Worm (Caenorhabditis elegans) whole organism, L1 larva: ENCODE data around the gene abts-2.

Experiments
- C04F5.9 ChIP-seq: sonication (generic microtip); optimal IDR thresholded peaks from 2 replicates; lab custom pipeline; 2016; ENCODE audit warnings: missing genetic modification characterization, missing compliant biosample characterization
- C34B4.2 ChIP-seq: sonication (generic microtip); optimal IDR thresholded peaks from 2 replicates; lab custom pipeline; 2017; ENCODE audit warnings: mild to moderate bottlenecking, missing genetic modification characterization, missing compliant biosample characterization
- Y116A8C.19 ChIP-seq: sonication (generic microtip); optimal IDR thresholded peaks from 2 replicates; lab custom pipeline; 2016; ENCODE audit warnings: missing compliant biosample characterization, missing genetic modification characterization, borderline replicate concordance
- aha-1 ChIP-seq: fragments of 150-350 bp; optimal IDR thresholded peaks from 2 replicates; lab custom pipeline; 2014; ENCODE audit warnings: missing biosample characterization, missing genetic modification characterization
- ceh-8 ChIP-seq: fragments of 200-800 bp; sonication (Bioruptor generic); optimal IDR thresholded peaks from 2 replicates; lab custom pipeline; 2018; ENCODE audit warnings: mild to moderate bottlenecking, missing genetic modification characterization, moderate library complexity, missing compliant biosample characterization
- ceh-88 ChIP-seq: fragments of 200-800 bp; sonication (Bioruptor generic); IDR thresholded peaks from 2 replicates; pipeline ENCODE4 v1.3.6; 2022; ENCODE audit warnings: missing genetic modification characterization, missing compliant biosample characterization
- ceh-90 ChIP-seq: sonication (generic microtip); optimal IDR thresholded peaks from 2 replicates; lab custom pipeline; 2016; ENCODE audit warnings: missing genetic modification characterization, missing compliant biosample characterization
- ces-1 ChIP-seq: fragments of 150-350 bp; optimal IDR thresholded peaks from 2 replicates; lab custom pipeline; 2014; ENCODE audit warnings: missing biosample characterization, missing genetic modification reagents, missing genetic modification characterization
- efl-1 ChIP-seq, 4 experiments: fragments of 150-350 bp; optimal IDR thresholded peaks in 3 of 4; peaks in 1 of 4; 1 replicate in 1 of 4; 2 replicates in 3 of 4; lab custom pipeline; 2014; ENCODE audit warnings: missing biosample characterization in 2 of 4, missing genetic modification characterization in 2 of 4, missing genetic modification reagents in 2 of 4
- elt-2 ChIP-seq: sonication (generic microtip); optimal IDR thresholded peaks from 2 replicates; lab custom pipeline; 2016; ENCODE audit warnings: missing genetic modification characterization, mild to moderate bottlenecking, inconsistent platforms, missing compliant biosample characterization, missing genetic modification reagents
- ets-5 ChIP-seq: fragments of 200-800 bp; sonication (Bioruptor generic); IDR thresholded peaks from 2 replicates; pipeline ENCODE4 v1.3.6; 2022; ENCODE audit warnings: missing genetic modification characterization, missing compliant biosample characterization
- fkh-10 ChIP-seq: sonication (generic microtip); optimal IDR thresholded peaks from 2 replicates; lab custom pipeline; 2017; ENCODE audit warnings: missing biosample characterization, missing genetic modification reagents, missing genetic modification characterization
- fkh-8 ChIP-seq: sonication (generic microtip); optimal IDR thresholded peaks from 2 replicates; lab custom pipeline; 2016; ENCODE audit warnings: mild to moderate bottlenecking, missing genetic modification characterization, missing compliant biosample characterization
- hlh-17 ChIP-seq: fragments of 200-800 bp; sonication (Bioruptor generic); optimal IDR thresholded peaks from 2 replicates; lab custom pipeline; 2018; ENCODE audit warnings: missing genetic modification characterization, mild to moderate bottlenecking, missing compliant biosample characterization, moderate library complexity, borderline replicate concordance
- isw-1 ChIP-seq: fragments of 200-800 bp; sonication (Bioruptor generic); IDR thresholded peaks from 2 replicates; pipeline ENCODE4 v1.3.6; 2022; ENCODE audit warnings: missing genetic modification characterization, missing compliant biosample characterization
- lin-14 ChIP-seq: fragments of 200-800 bp; sonication (Bioruptor generic); optimal IDR thresholded peaks from 2 replicates; lab custom pipeline; 2018; ENCODE audit warnings: mild to moderate bottlenecking, missing genetic modification characterization, moderate library complexity, missing compliant biosample characterization
- lir-3 ChIP-seq: sonication (generic microtip); optimal IDR thresholded peaks from 2 replicates; lab custom pipeline; 2016; ENCODE audit warnings: mild to moderate bottlenecking, missing genetic modification characterization, moderate library complexity, missing compliant biosample characterization; ENCODE audit not compliant: poor library complexity
- lsy-2 ChIP-seq, 2 experiments: fragments of 150-350 bp; optimal IDR thresholded peaks; 2 replicates each; lab custom pipeline; 2014; ENCODE audit warnings: missing biosample characterization in 2 of 2, missing genetic modification characterization in 2 of 2
- mdl-1 ChIP-seq, 2 experiments: fragments of 150-350 bp; optimal IDR thresholded peaks; 2 replicates each; lab custom pipeline; 2014 to 2017; ENCODE audit warnings: missing biosample characterization in 2 of 2, missing genetic modification characterization in 2 of 2, inconsistent platforms in 1 of 2
- nhr-237 ChIP-seq: fragments of 150-350 bp; optimal IDR thresholded peaks from 2 replicates; lab custom pipeline; 2014; ENCODE audit warnings: missing biosample characterization, missing genetic modification characterization
- nhr-28 ChIP-seq: fragments of 150-350 bp; optimal IDR thresholded peaks from 2 replicates; lab custom pipeline; 2014; ENCODE audit warnings: missing biosample characterization, missing genetic modification characterization
- nhr-47 ChIP-seq: sonication (generic microtip); optimal IDR thresholded peaks from 2 replicates; lab custom pipeline; 2016; ENCODE audit warnings: mild to moderate bottlenecking, missing genetic modification characterization, moderate library complexity, missing compliant biosample characterization
- nhr-71 ChIP-seq: sonication (generic microtip); optimal IDR thresholded peaks from 2 replicates; lab custom pipeline; 2016; ENCODE audit warnings: mild to moderate bottlenecking, missing genetic modification characterization, moderate library complexity, missing compliant biosample characterization
- nhr-85 ChIP-seq: sonication (generic microtip); peaks from one replicate; lab custom pipeline; 2016; ENCODE audit warnings: missing genetic modification characterization, inconsistent platforms, missing compliant biosample characterization
- nhr-90 ChIP-seq: sonication (generic microtip); optimal IDR thresholded peaks from 2 replicates; lab custom pipeline; 2016; ENCODE audit warnings: mild to moderate bottlenecking, missing genetic modification characterization, missing compliant biosample characterization; ENCODE audit not compliant: poor library complexity
- pag-3 ChIP-seq: sonication (generic microtip); optimal IDR thresholded peaks from 2 replicates; lab custom pipeline; 2017; ENCODE audit warnings: missing genetic modification characterization, mild to moderate bottlenecking, missing compliant biosample characterization, antibody characterized with exemption, borderline replicate concordance; ENCODE audit not compliant: insufficient read depth
- pqm-1 ChIP-seq: sonication (generic microtip); optimal IDR thresholded peaks from 3 replicates; lab custom pipeline; 2017; ENCODE audit warnings: missing biosample characterization, missing genetic modification characterization
- rnt-1 ChIP-seq: sonication (generic microtip); optimal IDR thresholded peaks from 2 replicates; lab custom pipeline; 2016; ENCODE audit warnings: mild to moderate bottlenecking, missing genetic modification characterization, moderate library complexity, missing compliant biosample characterization
- sptf-1 ChIP-seq: fragments of 150-350 bp; optimal IDR thresholded peaks from 2 replicates; lab custom pipeline; 2014; ENCODE audit warnings: missing biosample characterization, missing genetic modification characterization
- swsn-7 ChIP-seq: sonication (generic microtip); optimal IDR thresholded peaks from 2 replicates; lab custom pipeline; 2016; ENCODE audit warnings: missing genetic modification characterization, missing compliant biosample characterization
- tbx-2 ChIP-seq: sonication (generic microtip); optimal IDR thresholded peaks from 2 replicates; lab custom pipeline; 2016; ENCODE audit warnings: missing genetic modification characterization, missing compliant biosample characterization
- tlp-1 ChIP-seq: fragments of 150-350 bp; optimal IDR thresholded peaks from 2 replicates; lab custom pipeline; 2014; ENCODE audit warnings: missing biosample characterization, missing genetic modification characterization
- unc-130 ChIP-seq: fragments of 150-350 bp; optimal IDR thresholded peaks from 2 replicates; lab custom pipeline; 2017; ENCODE audit warnings: missing biosample characterization, missing genetic modification characterization, inconsistent platforms
- unc-30 ChIP-seq: sonication (generic microtip); optimal IDR thresholded peaks from 2 replicates; lab custom pipeline; 2017; ENCODE audit warnings: missing biosample characterization, missing genetic modification characterization
- unc-86 ChIP-seq: sonication (generic microtip); optimal IDR thresholded peaks from 2 replicates; lab custom pipeline; 2016; ENCODE audit warnings: missing genetic modification characterization, missing compliant biosample characterization
- unc-98 ChIP-seq: fragments of 200-800 bp; sonication (Bioruptor generic); IDR thresholded peaks from 2 replicates; pipeline ENCODE4 v1.3.6; 2022; ENCODE audit warnings: missing genetic modification characterization, missing compliant biosample characterization
- vab-15 ChIP-seq: sonication (generic microtip); optimal IDR thresholded peaks from 2 replicates; lab custom pipeline; 2017; ENCODE audit warnings: missing genotype, mild to moderate bottlenecking, missing genetic modification characterization, missing compliant biosample characterization

abts-2 gene

ce11 chrX:11555046-11555445, 30.4 kb upstream of the abts-2 start:
- TF ChIP-seq sptf-1 (tag; lab: Kevin White, UChicago) (no peak), elt-2 (tag; lab: Kevin White, UChicago) (peak; percentile 35)

DNA sequence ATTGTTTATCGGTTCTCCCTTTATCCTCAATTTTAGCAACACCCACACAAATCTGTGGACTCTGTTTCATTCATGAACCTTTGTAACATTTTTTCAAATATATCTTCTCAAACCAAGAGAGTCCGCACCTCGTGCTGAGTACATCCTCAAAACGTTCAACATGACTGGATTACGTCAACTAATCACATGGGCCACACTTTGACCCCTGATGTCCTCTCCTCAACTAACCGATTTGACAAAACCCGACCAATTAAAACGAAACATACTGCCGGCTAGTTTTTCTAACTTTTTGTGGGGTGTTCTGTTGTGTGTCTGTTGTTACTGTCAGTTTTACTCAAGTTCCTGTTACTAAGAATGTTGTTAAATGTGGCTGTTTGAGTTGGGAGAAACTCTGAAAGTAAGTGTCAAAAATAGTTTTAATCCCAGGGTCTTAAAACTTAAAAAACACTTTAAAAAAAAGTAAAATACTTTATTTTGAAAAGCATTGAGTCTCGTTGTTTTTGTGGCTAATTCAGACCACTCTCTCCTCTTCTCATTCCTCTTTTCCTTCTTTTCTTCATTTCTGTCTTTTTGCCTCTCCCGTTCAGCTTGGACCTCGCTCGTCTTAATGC, 29.8 kb upstream of the abts-2 start:
- TF ChIP-seq unc-130 (tag; lab: Kevin White, UChicago): no peak
- TF ChIP-seq hlh-17 (GFP tag; lab: Kevin White, UChicago): no peak
- peak; percentile 62 for TF ChIP-seq nhr-85 (tag; lab: Kevin White, UChicago)
- TF ChIP-seq vab-15: peak; percentile 0
- peak; percentile 14 for TF ChIP-seq lin-14 (GFP tag; lab: Kevin White, UChicago)
- no peak for TF ChIP-seq pqm-1 (tag; lab: Kevin White, UChicago)
- TF ChIP-seq mdl-1 (tag; optimal IDR thresholded peaks at IDR 0.05; lab: Kevin White, UChicago): peak in 1 of 2 experiments; percentile 21
- TF ChIP-seq efl-1 (optimal IDR thresholded peaks at IDR 0.05; lab: Kevin White, UChicago): no peak
- TF ChIP-seq efl-1 (GFP tag; optimal IDR thresholded peaks at IDR 0.05 in 1 of 2; lab: Kevin White, UChicago): peak in 1 of 2 experiments; percentile 80
- no peak for TF ChIP-seq fkh-8
- no peak for TF ChIP-seq Y116A8C.19
- TF ChIP-seq unc-98: no peak
- no peak for TF ChIP-seq C04F5.9

DNA sequence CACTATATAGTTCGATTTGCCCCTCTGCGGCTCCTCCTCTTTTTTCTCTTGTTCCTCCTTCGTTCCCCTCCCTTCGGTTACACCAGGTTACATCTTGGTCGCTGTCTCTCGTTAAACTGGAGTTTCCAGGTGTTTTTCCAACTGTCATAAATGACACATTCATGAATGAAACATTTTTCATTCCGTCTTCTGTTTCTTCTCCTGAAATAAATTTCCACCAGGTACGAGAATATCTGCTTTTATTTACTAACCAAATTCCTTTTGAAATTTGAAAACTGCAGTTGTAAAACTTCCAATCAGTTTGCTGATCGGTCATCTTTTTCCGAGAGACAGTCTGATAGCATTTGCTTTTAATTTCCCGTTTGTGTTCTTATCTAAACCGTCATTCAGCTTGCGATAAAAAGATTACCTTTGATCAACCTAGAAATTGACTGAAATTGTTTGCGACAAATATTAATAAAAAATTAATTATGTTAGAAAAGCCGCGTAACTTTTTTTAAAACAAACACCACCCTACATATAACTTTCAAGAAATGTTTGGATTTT, 29.2 kb upstream of the abts-2 start, which contains the start of gene C35C5.10:
C35C5.10 (plus strand) TSS at position 51 of the 546 bp plus-strand sequence.
- TF ChIP-seq elt-2 (tag; lab: Kevin White, UChicago): peak; percentile 70
- TF ChIP-seq pqm-1 (tag; lab: Kevin White, UChicago): peak; percentile 32
- no peak for TF ChIP-seq pag-3

ce11 chrX:11558156-11558555, 27.3 kb upstream of the abts-2 start:
- TF ChIP-seq lin-14 (GFP tag; lab: Kevin White, UChicago): peak; percentile 64
- no peak for TF ChIP-seq efl-1 (optimal IDR thresholded peaks at IDR 0.05; lab: Kevin White, UChicago)
- TF ChIP-seq efl-1 (GFP tag; optimal IDR thresholded peaks at IDR 0.05 in 1 of 2; lab: Kevin White, UChicago): peak in 1 of 2 experiments; percentile 76
- no peak for TF ChIP-seq aha-1
- no peak for TF ChIP-seq unc-86 (tag; lab: Kevin White, UChicago)
- TF ChIP-seq ets-5: no peak
- no peak for TF ChIP-seq fkh-8
- TF ChIP-seq ceh-8 (GFP tag; lab: Kevin White, UChicago): no peak
- TF ChIP-seq sptf-1 (tag; lab: Kevin White, UChicago): no peak
- TF ChIP-seq nhr-90 (tag; lab: Kevin White, UChicago): no peak
- TF ChIP-seq C04F5.9: no peak
- no peak for TF ChIP-seq ceh-90 (tag; lab: Kevin White, UChicago)
- TF ChIP-seq tlp-1 (tag; lab: Kevin White, UChicago): no peak
- no peak for TF ChIP-seq nhr-47 (tag; lab: Kevin White, UChicago)
- TF ChIP-seq ces-1: peak; percentile 60
- no peak for TF ChIP-seq mdl-1 (tag; optimal IDR thresholded peaks at IDR 0.05; lab: Kevin White, UChicago)
- peak; percentile 87 for TF ChIP-seq fkh-10 (GFP tag; lab: Kevin White, UChicago)
- TF ChIP-seq, all 84 proteins: peak for 4

DNA sequence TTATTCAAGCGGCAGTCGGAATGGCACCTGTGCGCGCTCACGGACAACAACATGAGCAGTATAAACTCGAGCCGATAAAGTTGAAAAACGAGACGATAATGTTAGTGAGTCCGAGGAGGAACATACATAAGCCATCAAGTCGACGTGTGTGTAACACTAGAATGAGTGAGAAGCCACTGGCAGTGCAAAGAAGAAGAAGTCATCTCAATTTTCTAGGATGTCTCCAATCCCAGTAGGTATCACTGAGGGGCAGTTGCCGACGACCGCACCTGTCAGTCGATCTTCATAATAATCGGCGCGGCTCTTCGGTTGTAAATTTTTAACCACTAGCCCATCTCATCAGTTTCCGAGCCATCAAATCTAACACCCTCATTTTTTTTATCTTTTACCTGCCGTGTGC, 25.4 kb upstream of the abts-2 start:
- TF ChIP-seq nhr-28 (tag; lab: Kevin White, UChicago) (no peak), ceh-88 (GFP tag; lab: Robert Waterston, UW) (no peak), lir-3 (tag; lab: Kevin White, UChicago) (no peak)

- TF ChIP-seq tbx-2 (no peak), isw-1 (no peak), nhr-237 (tag; lab: Kevin White, UChicago) (no peak), ces-1 (no peak), lsy-2 (tag; optimal IDR thresholded peaks at IDR 0.05; lab: Kevin White, UChicago) (no peak), C34B4.2 (tag; lab: Kevin White, UChicago) (no peak), swsn-7 (no peak), tlp-1 (tag; lab: Kevin White, UChicago) (no peak), nhr-47 (tag; lab: Kevin White, UChicago) (no peak), unc-30 (no peak), lin-14 (GFP tag; lab: Kevin White, UChicago) (no peak), ceh-88 (GFP tag; lab: Robert Waterston, UW) (no peak), nhr-71 (tag; lab: Kevin White, UChicago) (no peak), rnt-1 (tag; lab: Kevin White, UChicago) (no peak)
These were observed 24.9 kb upstream of the abts-2 start, which contains the start of gene lev-8 for ce11 chrX:11560615-11561014. TSS of gene lev-8 (plus strand) at chrX:11560915.
